Fruit fly (Drosophila melanogaster) whole organism, embryonic: ENCODE measurements around the gene Hel25E.

Source experiments
- Atf3 ChIP-seq: fragments of 200-800 bp; sonication (Bioruptor generic); optimal IDR thresholded peaks from 3 replicates; lab custom pipeline; 2016; ENCODE audit warnings: missing biosample characterization, missing genetic modification characterization
- CG11456 ChIP-seq: fragments of 200-800 bp; sonication (Bioruptor generic); IDR thresholded peaks from 3 replicates; pipeline ENCODE4 v1.3.6; 2022; ENCODE audit warnings: missing biosample characterization, missing genetic modification characterization
- CG12744 ChIP-seq: fragments of 200-800 bp; sonication (Bioruptor generic); optimal IDR thresholded peaks from 2 replicates; lab custom pipeline; 2016; ENCODE audit warnings: missing biosample characterization, missing genetic modification characterization
- CG13123 ChIP-seq: fragments of 200-800 bp; sonication (Bioruptor generic); optimal IDR thresholded peaks from 2 replicates; lab custom pipeline; 2016; ENCODE audit warnings: missing biosample characterization, missing genetic modification characterization
- CG14014 ChIP-seq: fragments of 200-800 bp; sonication (Bioruptor generic); IDR thresholded peaks from 2 replicates; pipeline ENCODE4 v1.3.6; 2022; ENCODE audit warnings: missing biosample characterization, missing genetic modification characterization
- CG14965 ChIP-seq: fragments of 200-800 bp; sonication (Bioruptor generic); optimal IDR thresholded peaks from 2 replicates; lab custom pipeline; 2016; ENCODE audit warnings: missing biosample characterization, missing genetic modification characterization, borderline replicate concordance
- CG15011 ChIP-seq: fragments of 200-800 bp; sonication (Bioruptor generic); optimal IDR thresholded peaks from 3 replicates; lab custom pipeline; 2018; ENCODE audit warnings: missing biosample characterization, mild to moderate bottlenecking, missing genetic modification characterization
- CG17385 ChIP-seq: fragments of 200-800 bp; sonication (Bioruptor generic); optimal IDR thresholded peaks from 3 replicates; lab custom pipeline; 2018; ENCODE audit warnings: missing biosample characterization, mild to moderate bottlenecking, missing genetic modification characterization
- CG2875 ChIP-seq: fragments of 200-800 bp; sonication (Bioruptor generic); optimal IDR thresholded peaks from 2 replicates; lab custom pipeline; 2017; ENCODE audit warnings: missing biosample characterization, mild to moderate bottlenecking, missing genetic modification characterization, missing genetic modification reagents
- CG31441 ChIP-seq: fragments of 200-800 bp; sonication (Bioruptor generic); IDR thresholded peaks from 2 replicates; pipeline ENCODE4 v1.3.6; 2022; ENCODE audit warnings: missing biosample characterization, missing genetic modification characterization
- CG32772 ChIP-seq: fragments of 200-800 bp; sonication (Bioruptor generic); IDR thresholded peaks from 2 replicates; pipeline ENCODE4 v1.3.6; 2022; ENCODE audit warnings: missing biosample characterization, missing genetic modification characterization
- CG33557 ChIP-seq: fragments of 200-800 bp; sonication (Bioruptor generic); optimal IDR thresholded peaks from 2 replicates; lab custom pipeline; 2019; ENCODE audit warnings: missing biosample characterization, mild to moderate bottlenecking, missing genetic modification characterization, moderate library complexity
- CG3995 ChIP-seq: fragments of 200-800 bp; sonication (Bioruptor generic); optimal IDR thresholded peaks from 3 replicates; lab custom pipeline; 2016; ENCODE audit warnings: missing biosample characterization, missing genetic modification characterization
- CG6254 ChIP-seq: fragments of 200-800 bp; sonication (Bioruptor generic); optimal IDR thresholded peaks from 3 replicates; lab custom pipeline; 2017; ENCODE audit warnings: mild to moderate bottlenecking, missing biosample characterization, missing genetic modification reagents, missing genetic modification characterization
- CG7786 ChIP-seq: fragments of 200-800 bp; sonication (Bioruptor generic); optimal IDR thresholded peaks from 2 replicates; lab custom pipeline; 2016; ENCODE audit warnings: missing biosample characterization, missing genetic modification characterization
- CG7839 ChIP-seq: fragments of 200-800 bp; sonication (Bioruptor generic); optimal IDR thresholded peaks from 3 replicates; lab custom pipeline; 2018; ENCODE audit warnings: missing biosample characterization, mild to moderate bottlenecking, missing genetic modification characterization, moderate library complexity
- CG9215 ChIP-seq: fragments of 200-800 bp; sonication (Bioruptor generic); IDR thresholded peaks from 2 replicates; pipeline ENCODE4 v1.3.6; 2022; ENCODE audit warnings: missing biosample characterization, missing genetic modification characterization
- CG9876 ChIP-seq: fragments of 200-800 bp; sonication (Bioruptor generic); optimal IDR thresholded peaks from 2 replicates; lab custom pipeline; 2016; ENCODE audit warnings: missing biosample characterization, missing genetic modification characterization
- D ChIP-seq, 2 experiments: fragments of 200-800 bp in 1 of 2; fragments of >200 bp in 1 of 2; sonication (Bioruptor generic) in 1 of 2; optimal IDR thresholded peaks; 2 replicates in 1 of 2; 3 replicates in 1 of 2; lab custom pipeline; 2017; ENCODE audit warnings: mild to moderate bottlenecking in 1 of 2, missing biosample characterization in 1 of 2, missing genetic modification characterization in 1 of 2, missing genetic modification reagents in 1 of 2
- Doc3 ChIP-seq: fragments of 200-800 bp; sonication (Bioruptor generic); IDR thresholded peaks from 3 replicates; pipeline ENCODE4 v1.3.6; 2022; ENCODE audit warnings: missing biosample characterization, missing genetic modification characterization; ENCODE audit not compliant: partially characterized antibody
- Fer2 ChIP-seq: fragments of 200-800 bp; sonication (Bioruptor generic); optimal IDR thresholded peaks from 2 replicates; lab custom pipeline; 2018; ENCODE audit warnings: missing biosample characterization, mild to moderate bottlenecking, missing genetic modification characterization, moderate library complexity
- H2.0 ChIP-seq: fragments of 200-800 bp; sonication (Bioruptor generic); IDR thresholded peaks from 2 replicates; pipeline ENCODE4 v1.3.6; 2022; ENCODE audit warnings: missing biosample characterization, missing genetic modification characterization
- HmgD ChIP-seq: fragments of 200-800 bp; sonication (Bioruptor generic); optimal IDR thresholded peaks from 3 replicates; lab custom pipeline; 2016; ENCODE audit warnings: missing biosample characterization, missing genetic modification characterization
- Hr78 ChIP-seq, 2 experiments: fragments of 200-800 bp in 1 of 2; fragments of >200 bp in 1 of 2; sonication (Bioruptor generic) in 1 of 2; optimal IDR thresholded peaks; 2 replicates each; lab custom pipeline; 2017 to 2019; ENCODE audit warnings: missing biosample characterization in 2 of 2, missing genetic modification characterization in 2 of 2, mild to moderate bottlenecking in 1 of 2, moderate library complexity in 1 of 2
- Myb ChIP-seq: fragments of 200-800 bp; sonication (Bioruptor generic); optimal IDR thresholded peaks from 2 replicates; lab custom pipeline; 2016; ENCODE audit warnings: missing biosample characterization, missing genetic modification characterization
- Nf-YA ChIP-seq: fragments of 200-800 bp; sonication (Bioruptor generic); IDR thresholded peaks from 2 replicates; pipeline ENCODE4 v1.3.6; 2022; ENCODE audit warnings: missing biosample characterization, missing genetic modification characterization
- az2 ChIP-seq: fragments of 200-800 bp; sonication (Bioruptor generic); optimal IDR thresholded peaks from 3 replicates; lab custom pipeline; 2016; ENCODE audit warnings: missing biosample characterization, missing genetic modification characterization
- bigmax ChIP-seq: fragments of 200-800 bp; sonication (Bioruptor generic); optimal IDR thresholded peaks from 2 replicates; lab custom pipeline; 2018; ENCODE audit warnings: missing biosample characterization, mild to moderate bottlenecking, missing genetic modification characterization
- cato ChIP-seq: fragments of 200-800 bp; sonication (Bioruptor generic); optimal IDR thresholded peaks from 2 replicates; lab custom pipeline; 2016; ENCODE audit warnings: missing biosample characterization, missing genetic modification characterization, borderline replicate concordance
- chinmo ChIP-seq: fragments of 200-800 bp; sonication (Bioruptor generic); IDR thresholded peaks from 4 replicates; pipeline ENCODE4 v1.3.6; 2022; ENCODE audit warnings: missing biosample characterization, missing genetic modification characterization; ENCODE audit not compliant: partially characterized antibody
- chn ChIP-seq: fragments of 200-800 bp; sonication (Bioruptor generic); optimal IDR thresholded peaks from 2 replicates; lab custom pipeline; 2016; ENCODE audit warnings: missing biosample characterization, missing genetic modification characterization
- dan ChIP-seq: fragments of 200-800 bp; sonication (Bioruptor generic); IDR thresholded peaks from 2 replicates; pipeline ENCODE4 v1.3.6; 2022; ENCODE audit warnings: missing biosample characterization, missing genetic modification characterization
- dati ChIP-seq: fragments of 200-800 bp; sonication (Bioruptor generic); IDR thresholded peaks from 2 replicates; pipeline ENCODE4 v1.3.6; 2022; ENCODE audit warnings: missing biosample characterization, missing genetic modification characterization
- eyg ChIP-seq: fragments of 200-800 bp; sonication (Bioruptor generic); optimal IDR thresholded peaks from 3 replicates; lab custom pipeline; 2016; ENCODE audit warnings: missing biosample characterization, missing genetic modification characterization
- fd96Cb ChIP-seq: fragments of 200-800 bp; sonication (Bioruptor generic); optimal IDR thresholded peaks from 2 replicates; lab custom pipeline; 2018; ENCODE audit warnings: missing biosample characterization, mild to moderate bottlenecking, missing genetic modification characterization, moderate library complexity
- her ChIP-seq: fragments of 200-800 bp; sonication (Bioruptor generic); optimal IDR thresholded peaks from 2 replicates; lab custom pipeline; 2016; ENCODE audit warnings: missing biosample characterization, missing genetic modification characterization
- hkb ChIP-seq, 2 experiments: fragments of 200-800 bp in 1 of 2; fragments of >200 bp in 1 of 2; sonication (Bioruptor generic) in 1 of 2; IDR thresholded peaks in 1 of 2; optimal IDR thresholded peaks in 1 of 2; 2 replicates each; pipeline versions ENCODE4 v1.3.6 to Lab custom; 2017 to 2022; ENCODE audit warnings: missing biosample characterization in 1 of 2, missing genetic modification characterization in 1 of 2
- lilli ChIP-seq: fragments of 200-800 bp; sonication (Bioruptor generic); optimal IDR thresholded peaks from 3 replicates; lab custom pipeline; 2016; ENCODE audit warnings: missing biosample characterization, missing genetic modification characterization
- mam ChIP-seq: fragments of 200-800 bp; sonication (Bioruptor generic); optimal IDR thresholded peaks from 3 replicates; lab custom pipeline; 2016; ENCODE audit warnings: missing biosample characterization, missing genetic modification characterization
- nmo ChIP-seq: fragments of 200-800 bp; sonication (Bioruptor generic); optimal IDR thresholded peaks from 2 replicates; lab custom pipeline; 2018; ENCODE audit warnings: missing biosample characterization, mild to moderate bottlenecking, missing genetic modification characterization, moderate library complexity
- prd ChIP-seq, 3 experiments: fragments of >200 bp in 2 of 3; fragments of 200-800 bp in 1 of 3; sonication (Bioruptor generic) in 1 of 3; optimal IDR thresholded peaks in 2 of 3; IDR thresholded peaks in 1 of 3; 2 replicates in 2 of 3; 3 replicates in 1 of 3; pipeline versions ENCODE4 v1.3.6 to Lab custom; 2017 to 2022; ENCODE audit warnings: missing biosample characterization in 1 of 3, missing genetic modification characterization in 1 of 3
- ro ChIP-seq: fragments of 200-800 bp; sonication (Bioruptor generic); IDR thresholded peaks from 2 replicates; pipeline ENCODE4 v1.3.6; 2022; ENCODE audit warnings: missing biosample characterization, missing genetic modification characterization
- sr ChIP-seq: fragments of 200-800 bp; sonication (Bioruptor generic); IDR thresholded peaks from 3 replicates; pipeline ENCODE4 v1.3.6; 2022; ENCODE audit warnings: missing biosample characterization, missing genetic modification characterization
- tap ChIP-seq: fragments of 200-800 bp; optimal IDR thresholded peaks from 3 replicates; lab custom pipeline; 2019; ENCODE audit warnings: missing biosample characterization, mild to moderate bottlenecking, missing genetic modification characterization, moderate library complexity
- tin ChIP-seq: fragments of 200-800 bp; sonication (Bioruptor generic); optimal IDR thresholded peaks from 3 replicates; lab custom pipeline; 2016; ENCODE audit warnings: missing biosample characterization, missing genetic modification characterization
- tio ChIP-seq: fragments of 200-800 bp; sonication (Bioruptor generic); optimal IDR thresholded peaks from 2 replicates; lab custom pipeline; 2017; ENCODE audit warnings: missing biosample characterization, missing genetic modification characterization, inconsistent platforms
- trem ChIP-seq: fragments of 200-800 bp; optimal IDR thresholded peaks from 3 replicates; lab custom pipeline; 2019; ENCODE audit warnings: missing biosample characterization, mild to moderate bottlenecking, missing genetic modification characterization, moderate library complexity
- ttk ChIP-seq: fragments of 200-800 bp; sonication (Bioruptor generic); IDR thresholded peaks from 2 replicates; pipeline ENCODE4 v2.1.2; 2022; ENCODE audit warnings: missing biosample characterization, missing genetic modification characterization
- wor ChIP-seq: fragments of 200-800 bp; sonication (Bioruptor generic); IDR thresholded peaks from 2 replicates; pipeline ENCODE4 v1.3.6; 2022; ENCODE audit warnings: missing biosample characterization, missing genetic modification characterization
- zfh1 ChIP-seq: fragments of 200-800 bp; sonication (Bioruptor generic); IDR thresholded peaks from 3 replicates; pipeline ENCODE4 v1.3.6; 2022; ENCODE audit warnings: missing biosample characterization, missing genetic modification characterization

Gene Hel25E

DNA sequence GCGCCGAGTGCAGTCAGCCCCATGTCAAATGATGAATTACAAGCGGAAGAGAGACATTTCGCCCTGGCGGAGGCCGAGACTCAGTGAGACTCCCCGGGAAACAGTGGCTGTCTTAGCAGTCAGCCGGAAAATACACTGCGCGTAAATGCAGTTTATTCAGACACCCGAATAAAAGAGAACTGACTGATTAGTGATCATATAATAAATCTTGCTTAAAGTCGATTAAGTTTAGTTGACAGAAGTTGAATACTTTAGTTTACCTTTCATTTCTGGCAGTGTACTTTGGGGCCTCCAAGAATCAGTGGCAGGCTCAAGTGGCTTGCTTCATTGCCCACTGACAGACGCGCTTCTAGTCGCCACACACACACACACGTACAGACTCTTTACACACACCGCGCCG is 50.9 kb downstream of the Hel25E start (continued):
- TF ChIP-seq CG7786 (GFP tag; lab: Kevin White, UChicago) (no peak), Myb (GFP tag; lab: Kevin White, UChicago) (no peak), fd96Cb (tag; lab: Kevin White, UChicago) (peak; percentile 10), chn (GFP tag; lab: Kevin White, UChicago) (peak; percentile 27), prd (optimal IDR thresholded peaks at IDR 0.05; lab: Kevin White, UChicago) (no peak), prd (GFP tag; IDR thresholded peaks at IDR 0.05; lab: Robert Waterston, UW) (peak; percentile 62; the same call in 2 of the 3 replicates), her (GFP tag; lab: Kevin White, UChicago) (no peak), CG7839 (tag; lab: Kevin White, UChicago) (peak; percentile 21), H2.0 (GFP tag; lab: Robert Waterston, UW) (no peak), Doc3 (GFP tag; lab: Robert Waterston, UW) (no peak), lilli (GFP tag; lab: Kevin White, UChicago) (no peak), trem (tag; lab: Kevin White, UChicago) (peak; percentile 10), zfh1 (GFP tag; lab: Robert Waterston, UW) (peak; percentile 74; the same call in 2 of the 3 replicates), CG13123 (no peak), tin (GFP tag; lab: Kevin White, UChicago) (peak; percentile 45), ro (GFP tag; lab: Robert Waterston, UW) (no peak), Fer2 (tag; lab: Kevin White, UChicago) (no peak), HmgD (GFP tag; lab: Kevin White, UChicago) (no peak), az2 (GFP tag; lab: Kevin White, UChicago) (peak; percentile 15), ttk (0 out of 2 replicates have a peak, but pooled peaks have one; percentile 18), D (optimal IDR thresholded peaks at IDR 0.05; lab: Kevin White, UChicago) (no peak), D (GFP tag; optimal IDR thresholded peaks at IDR 0.05; lab: Kevin White, UChicago) (peak; percentile 9), Hr78 (GFP tag; optimal IDR thresholded peaks at IDR 0.05; lab: Kevin White, UChicago) (no peak), CG9876 (no peak), hkb (optimal IDR thresholded peaks at IDR 0.05; lab: Kevin White, UChicago) (no peak), hkb (GFP tag; IDR thresholded peaks at IDR 0.05; lab: Robert Waterston, UW) (no peak), CG6254 (GFP tag; lab: Kevin White, UChicago) (no peak), tap (tag; lab: Kevin White, UChicago) (no peak), CG12744 (no peak), tio (GFP tag; lab: Kevin White, UChicago) (no peak), CG15011 (GFP tag; lab: Kevin White, UChicago) (no peak), cato (no peak), mam (no peak), wor (GFP tag; lab: Robert Waterston, UW) (no peak), sr (GFP tag; lab: Robert Waterston, UW) (no peak), Nf-YA (GFP tag; lab: Robert Waterston, UW) (peak; percentile 25; the same call in 1 of the 2 replicates), Atf3 (no peak), chinmo (GFP tag; lab: Robert Waterston, UW) (no peak), CG32772 (GFP tag; lab: Robert Waterston, UW) (no peak), CG31441 (GFP tag; lab: Robert Waterston, UW) (no peak), CG14014 (GFP tag; lab: Robert Waterston, UW) (no peak), CG2875 (GFP tag; lab: Kevin White, UChicago) (no peak), CG17385 (GFP tag; lab: Kevin White, UChicago) (no peak), eyg (no peak), nmo (no peak), bigmax (GFP tag; lab: Kevin White, UChicago) (no peak), CG3995 (GFP tag; lab: Kevin White, UChicago) (no peak), CG9215 (no peak), dan (GFP tag; lab: Robert Waterston, UW) (peak; percentile 57; the same call in 1 of the 2 replicates), dati (GFP tag; lab: Robert Waterston, UW) (no peak), CG11456 (GFP tag; lab: Robert Waterston, UW) (no peak), CG33557 (GFP tag; lab: Kevin White, UChicago) (no peak), CG14965 (GFP tag; lab: Kevin White, UChicago) (no peak)
